Worm (Caenorhabditis elegans): ENCODE results near the gene elt-3.

Gene elt-3

ce11 chrX:13950620-13951152 is 16.0 kb downstream of the elt-3 start (continued):
- TF ChIP-seq ceh-8 (GFP tag; optimal IDR thresholded peaks at IDR 0.05) (no peak), mdl-1 (tag; optimal IDR thresholded peaks at IDR 0.05) (peak in 1 of 2 experiments; percentile 38), fkh-10 (GFP tag; optimal IDR thresholded peaks at IDR 0.05) (no peak), sox-4 (tag; optimal IDR thresholded peaks at IDR 0.05) (no peak), lir-3 (tag; optimal IDR thresholded peaks at IDR 0.05; ENCODE audit: poor library complexity) (no peak), blmp-1 (tag; optimal IDR thresholded peaks at IDR 0.05) (peak; percentile 76), pag-3 (tag; optimal IDR thresholded peaks at IDR 0.05; ENCODE audit: borderline replicate concordance, insufficient read depth) (no peak), fkh-4 (tag; optimal IDR thresholded peaks at IDR 0.05; ENCODE audit: borderline replicate concordance) (no peak), nhr-47 (tag; optimal IDR thresholded peaks at IDR 0.05) (peak; percentile 58), isw-1 (GFP tag; IDR thresholded peaks at IDR 0.05) (no peak), nhr-12 (tag; optimal IDR thresholded peaks at IDR 0.05) (no peak), irx-1 (tag; optimal IDR thresholded peaks at IDR 0.05) (no peak), mef-2 (tag; optimal IDR thresholded peaks at IDR 0.05) (no peak), jun-1 (tag; optimal IDR thresholded peaks at IDR 0.05) (peak; percentile 44), lin-14 (GFP tag; optimal IDR thresholded peaks at IDR 0.05) (peak; percentile 81), nhr-237 (tag; optimal IDR thresholded peaks at IDR 0.05) (no peak), vab-15 (tag; optimal IDR thresholded peaks at IDR 0.05) (no peak), unc-30 (tag; optimal IDR thresholded peaks at IDR 0.05) (no peak), mep-1 (tag; optimal IDR thresholded peaks at IDR 0.05) (peak; percentile 54), unc-98 (GFP tag; IDR thresholded peaks at IDR 0.05) (no peak), zip-4 (GFP tag; optimal IDR thresholded peaks at IDR 0.05) (peak; percentile 41), efl-1 (optimal IDR thresholded peaks at IDR 0.05) (peak; percentile 13 to 50), efl-1 (GFP tag; optimal IDR thresholded peaks at IDR 0.05 in 1 of 2) (peak in 1 of 2 experiments; percentile 75), F16B12.6 (tag; optimal IDR thresholded peaks at IDR 0.05) (no peak), aha-1 (tag; optimal IDR thresholded peaks at IDR 0.05) (no peak), ceh-88 (GFP tag; IDR thresholded peaks at IDR 0.05) (no peak), dsc-1 (tag; optimal IDR thresholded peaks at IDR 0.05) (no peak), nhr-11 (tag; optimal IDR thresholded peaks at IDR 0.05) (no peak), grh-1 (GFP tag; IDR thresholded peaks at IDR 0.05) (peak; percentile 74), nhr-76 (tag; optimal IDR thresholded peaks at IDR 0.05) (no peak), hpl-2 (GFP tag; optimal IDR thresholded peaks at IDR 0.05) (no peak), ets-5 (GFP tag; IDR thresholded peaks at IDR 0.05) (no peak), alr-1 (tag; optimal IDR thresholded peaks at IDR 0.05; ENCODE audit: borderline replicate concordance) (no peak), ztf-11 (tag; optimal IDR thresholded peaks at IDR 0.05) (peak in 1 of 2 experiments; percentile 22)

DNA sequence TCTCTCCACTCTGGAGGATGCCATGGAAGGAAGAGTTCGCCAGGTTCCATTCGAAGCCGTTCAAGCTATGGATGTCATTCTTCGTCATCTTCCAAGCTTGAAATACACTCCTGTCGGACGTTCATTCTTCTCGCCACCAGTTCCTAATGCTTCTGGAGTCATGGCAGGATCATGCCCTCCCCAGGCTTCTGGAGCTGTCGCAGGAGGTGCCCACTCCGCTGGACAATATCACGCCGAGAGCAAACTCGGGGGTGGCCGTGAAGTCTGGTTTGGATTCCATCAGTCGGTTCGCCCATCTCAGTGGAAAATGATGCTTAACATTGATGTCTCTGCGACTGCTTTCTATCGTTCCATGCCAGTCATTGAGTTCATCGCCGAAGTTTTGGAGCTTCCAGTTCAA is 17.7 kb downstream of the elt-3 start:
- no peak for TF ChIP-seq pqm-1 (tag; optimal IDR thresholded peaks at IDR 0.05)
- TF ChIP-seq C16A3.4 (tag; optimal IDR thresholded peaks at IDR 0.05), result no peak
- TF ChIP-seq zag-1 (tag; optimal IDR thresholded peaks at IDR 0.05), result no peak
- no peak for TF ChIP-seq nhr-85 (tag)
- no peak for TF ChIP-seq fkh-8 (tag; optimal IDR thresholded peaks at IDR 0.05)
- no peak for TF ChIP-seq mab-9 (GFP tag; IDR thresholded peaks at IDR 0.05)
- TF ChIP-seq nhr-20 (tag; optimal IDR thresholded peaks at IDR 0.05), result no peak
- TF ChIP-seq xbp-1 (tag; optimal IDR thresholded peaks at IDR 0.05), result no peak
- TF ChIP-seq unc-98 (GFP tag; IDR thresholded peaks at IDR 0.05), result no peak
- TF ChIP-seq efl-3 (GFP tag; optimal IDR thresholded peaks at IDR 0.05), result no peak
- TF ChIP-seq F16B12.6 (tag; optimal IDR thresholded peaks at IDR 0.05), result no peak

All from whole organism, L1 larva.